Worm (Caenorhabditis elegans): Measurements from ENCODE around the gene pdi-1.

DNA sequence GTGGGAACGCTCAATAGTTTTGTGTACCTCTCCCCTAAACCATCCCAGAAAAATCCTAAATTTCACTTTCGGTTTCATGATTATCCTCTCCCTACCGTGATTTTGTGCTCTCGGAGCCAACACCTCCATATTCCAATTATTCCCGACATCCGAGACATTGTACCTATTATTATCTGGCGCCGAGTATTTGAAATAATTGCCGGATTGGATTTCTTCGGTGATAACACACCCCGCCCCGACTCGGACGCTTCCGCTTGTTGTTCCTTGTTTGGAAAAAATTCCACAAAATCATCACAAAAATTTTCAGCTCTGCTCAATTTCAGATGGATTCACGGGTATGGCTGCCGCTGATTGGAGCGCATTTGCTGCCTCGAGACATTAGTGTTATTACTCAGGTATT, 43.9 kb upstream of the pdi-1 start, which contains the start of gene lin-48:
- TF ChIP-seq ZK546.5 (tag; optimal IDR thresholded peaks at IDR 0.05) = no peak
- TF ChIP-seq aly-2 (tag; optimal IDR thresholded peaks at IDR 0.05) = no peak
- TF ChIP-seq nhr-6 (tag; optimal IDR thresholded peaks at IDR 0.05) = no peak

Measured in whole organism, L4 larva.